Fruit fly (Drosophila melanogaster) whole organism: ENCODE results near the gene CG10098.

Source experiments
- EcR ChIP-seq, 2 experiments: fragments of >200 bp; optimal IDR thresholded peaks; 2 replicates each; lab custom pipeline; 2017; ENCODE audit warnings: missing biosample characterization in 2 of 2, missing genetic modification characterization in 2 of 2, missing genetic modification reagents in 2 of 2
- psq ChIP-seq: fragments of >200 bp; optimal IDR thresholded peaks from 2 replicates; lab custom pipeline; 2017

- no peak for TF ChIP-seq EcR (GFP tag; optimal IDR thresholded peaks at IDR 0.05; lab: Kevin White, UChicago)
- no peak for TF ChIP-seq psq (lab: Kevin White, UChicago)
Observed at dm6 chr3R:7138058-7138457, 13.7 kb downstream of the CG10098 start.
